Worm (Caenorhabditis elegans): ENCODE measurements around the gene wht-4.
A peak's percentile ranks its signal among the peaks of the same experiment; 100 is the strongest.

Gene wht-4

ce11 chrII:3278634-3279033 is at the start of gene wht-4:
Gene wht-4 (plus strand): TSS chrII:3278934.
- TF ChIP-seq nhr-11 (tag; optimal IDR thresholded peaks at IDR 0.05) (no peak), nhr-237 (tag; optimal IDR thresholded peaks at IDR 0.05) (no peak), skn-1 (tag; optimal IDR thresholded peaks at IDR 0.05) (no peak), lin-39 (tag; optimal IDR thresholded peaks at IDR 0.05) (no peak), zag-1 (tag; optimal IDR thresholded peaks at IDR 0.05) (no peak), fos-1 (tag; optimal IDR thresholded peaks at IDR 0.05) (no peak), ztf-11 (tag; optimal IDR thresholded peaks at IDR 0.05) (no peak), ama-1 (optimal IDR thresholded peaks at IDR 0.05) (no peak), nhr-67 (tag; optimal IDR thresholded peaks at IDR 0.05) (no peak), mml-1 (tag; optimal IDR thresholded peaks at IDR 0.05) (no peak), daf-12 (tag; optimal IDR thresholded peaks at IDR 0.05) (no peak), egl-27 (tag; optimal IDR thresholded peaks at IDR 0.05) (no peak), elt-1 (tag; optimal IDR thresholded peaks at IDR 0.05) (no peak), nhr-25 (tag; optimal IDR thresholded peaks at IDR 0.05) (no peak), ceh-9 (tag; optimal IDR thresholded peaks at IDR 0.05) (no peak), snpc-4 (tag; optimal IDR thresholded peaks at IDR 0.05) (no peak)

ce11 chrII:3230422-3230821 is 48.3 kb upstream of the wht-4 start, which contains the start of gene srh-297:
Gene srh-297 (minus strand): TSS chrII:3230522.
- TF ChIP-seq nhr-77 (tag; optimal IDR thresholded peaks at IDR 0.05) = no peak
- no peak for TF ChIP-seq nhr-23 (tag; optimal IDR thresholded peaks at IDR 0.05)

- TF ChIP-seq nhr-76 (tag; optimal IDR thresholded peaks at IDR 0.05) (no peak), ceh-16 (tag; optimal IDR thresholded peaks at IDR 0.05) (no peak), ceh-28 (tag; optimal IDR thresholded peaks at IDR 0.05) (no peak), lin-39 (tag; optimal IDR thresholded peaks at IDR 0.05) (no peak), unc-39 (tag; optimal IDR thresholded peaks at IDR 0.05) (no peak), elt-3 (tag; optimal IDR thresholded peaks at IDR 0.05) (no peak), fos-1 (tag; optimal IDR thresholded peaks at IDR 0.05) (no peak), unc-62 (GFP tag; optimal IDR thresholded peaks at IDR 0.05) (no peak)
These were observed 44.0 kb upstream of the wht-4 start, which contains the start of gene C17F4.8 for ce11 chrII:3234725-3235124. Gene C17F4.8 (minus strand): TSS chrII:3234825.

- TF ChIP-seq nhr-67 (tag; optimal IDR thresholded peaks at IDR 0.05) (no peak), mml-1 (tag; optimal IDR thresholded peaks at IDR 0.05) (no peak), nhr-28 (tag; optimal IDR thresholded peaks at IDR 0.05) (no peak), lin-39 (tag; optimal IDR thresholded peaks at IDR 0.05) (no peak), elt-3 (tag; optimal IDR thresholded peaks at IDR 0.05) (no peak), nhr-25 (tag; optimal IDR thresholded peaks at IDR 0.05) (no peak), ceh-28 (tag; optimal IDR thresholded peaks at IDR 0.05) (no peak), elt-2 (tag; optimal IDR thresholded peaks at IDR 0.05) (no peak), ama-1 (optimal IDR thresholded peaks at IDR 0.05) (no peak), unc-62 (GFP tag; optimal IDR thresholded peaks at IDR 0.05) (no peak), daf-12 (tag; optimal IDR thresholded peaks at IDR 0.05) (no peak), mdl-1 (tag; optimal IDR thresholded peaks at IDR 0.05) (no peak), ceh-9 (tag; optimal IDR thresholded peaks at IDR 0.05) (no peak), snpc-4 (tag; optimal IDR thresholded peaks at IDR 0.05) (no peak), ztf-11 (tag; optimal IDR thresholded peaks at IDR 0.05) (no peak), egl-5 (tag; optimal IDR thresholded peaks at IDR 0.05) (no peak), aly-2 (tag; optimal IDR thresholded peaks at IDR 0.05) (no peak)
These were observed 41.7 kb upstream of the wht-4 start, which contains the start of the genes srz-67 and C17F4.11 for ce11 chrII:3237038-3237521. Gene srz-67 (minus strand): TSS chrII:3237138. Gene C17F4.11 (plus strand): TSS chrII:3237471.

ce11 chrII:3240207-3240606 is 38.5 kb upstream of the wht-4 start, which contains the start of gene C17F4.3:
Gene C17F4.3 (plus strand): TSS chrII:3240507.
- TF ChIP-seq ztf-4 (tag; optimal IDR thresholded peaks at IDR 0.05) = no peak
- no peak for TF ChIP-seq fkh-10 (GFP tag; optimal IDR thresholded peaks at IDR 0.05)
- no peak for TF ChIP-seq skn-1 (tag; optimal IDR thresholded peaks at IDR 0.05)
- no peak for TF ChIP-seq fos-1 (tag; optimal IDR thresholded peaks at IDR 0.05)
- TF ChIP-seq eor-1 (tag; optimal IDR thresholded peaks at IDR 0.05) = no peak
- no peak for TF ChIP-seq egl-27 (tag; optimal IDR thresholded peaks at IDR 0.05)

- TF ChIP-seq nhr-12 (tag; optimal IDR thresholded peaks at IDR 0.05) (no peak), fkh-2 (tag; optimal IDR thresholded peaks at IDR 0.05) (no peak), nhr-28 (tag; optimal IDR thresholded peaks at IDR 0.05) (no peak), ceh-16 (tag; optimal IDR thresholded peaks at IDR 0.05) (no peak), elt-3 (tag; optimal IDR thresholded peaks at IDR 0.05) (peak in 1 of 3 experiments; percentile 27), nhr-23 (tag; optimal IDR thresholded peaks at IDR 0.05) (peak; percentile 35), nhr-25 (tag; optimal IDR thresholded peaks at IDR 0.05) (no peak)
These were observed 36.9 kb upstream of the wht-4 start for ce11 chrII:3241842-3242241.
